Worm (Caenorhabditis elegans) whole organism, early embryonic: ENCODE results near the gene C49F8.14.

ENCODE experiments used
- F13C5.2 ChIP-seq: sonication (generic microtip); optimal IDR thresholded peaks from 2 replicates; lab custom pipeline; 2017; ENCODE audit warnings: mild to moderate bottlenecking, missing genetic modification characterization, inconsistent platforms, missing compliant biosample characterization
- aly-1 ChIP-seq: sonication (generic microtip); optimal IDR thresholded peaks from 2 replicates; lab custom pipeline; 2016; ENCODE audit warnings: missing genetic modification characterization, missing compliant biosample characterization
- ama-1 ChIP-seq: fragments of 150-350 bp; optimal IDR thresholded peaks from 2 replicates; lab custom pipeline; 2014
- ceh-13 ChIP-seq: fragments of 200-800 bp; sonication (Bioruptor generic); optimal IDR thresholded peaks from 2 replicates; lab custom pipeline; 2018; ENCODE audit warnings: mild to moderate bottlenecking, missing genetic modification characterization, missing compliant biosample characterization
- ceh-36 ChIP-seq: sonication (generic microtip); optimal IDR thresholded peaks from 2 replicates; lab custom pipeline; 2016; ENCODE audit warnings: missing genetic modification characterization, inconsistent platforms, missing compliant biosample characterization
- flt-1 ChIP-seq: fragments of 200-800 bp; sonication (Bioruptor generic); IDR thresholded peaks from 2 replicates; pipeline ENCODE4 v1.3.6; 2022; ENCODE audit warnings: missing genetic modification characterization, missing compliant biosample characterization
- hmbx-1 ChIP-seq: sonication (generic microtip); optimal IDR thresholded peaks from 2 replicates; lab custom pipeline; 2016; ENCODE audit warnings: mild to moderate bottlenecking, missing genetic modification characterization, missing compliant biosample characterization
- hnd-1 ChIP-seq: sonication (generic microtip); optimal IDR thresholded peaks from 2 replicates; lab custom pipeline; 2016; ENCODE audit warnings: missing genetic modification characterization, missing compliant biosample characterization
- scrt-1 ChIP-seq: fragments of 200-800 bp; sonication (Bioruptor generic); IDR thresholded peaks from 2 replicates; pipeline ENCODE4 v1.3.6; 2022; ENCODE audit warnings: missing genetic modification characterization, missing compliant biosample characterization
- sea-1 ChIP-seq: fragments of 200-800 bp; sonication (Bioruptor generic); conservative IDR thresholded peaks from 2 replicates; pipeline ENCODE4 v1.3.6; 2022; ENCODE audit warnings: missing genetic modification characterization, missing compliant biosample characterization
- tbx-37 ChIP-seq: fragments of 200-800 bp; sonication (Bioruptor generic); conservative IDR thresholded peaks from 2 replicates; pipeline ENCODE4 v1.3.6; 2022; ENCODE audit warnings: missing genetic modification reagents, missing genetic modification characterization, missing compliant biosample characterization
- tra-4 ChIP-seq: sonication (generic microtip); optimal IDR thresholded peaks from 2 replicates; lab custom pipeline; 2017; ENCODE audit warnings: missing genetic modification characterization, missing compliant biosample characterization

DNA sequence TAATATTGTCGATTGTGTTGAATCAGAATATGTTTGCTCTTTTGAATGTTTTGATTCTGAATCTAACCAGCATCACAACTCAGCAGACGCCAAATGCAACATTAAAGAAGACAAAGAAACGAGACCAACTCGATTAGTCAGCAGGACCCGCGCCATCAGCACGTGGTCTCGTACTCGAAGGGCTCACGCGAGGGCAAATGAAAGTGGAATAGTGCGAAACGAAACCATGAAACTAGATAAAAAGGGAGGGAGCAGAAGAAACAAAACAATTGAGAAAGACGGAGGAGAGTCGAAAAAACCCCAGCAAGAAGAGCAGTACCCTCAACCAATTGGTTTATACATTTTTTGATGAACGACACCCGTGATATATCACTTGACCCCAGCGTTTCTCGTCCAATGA lies 39.7 kb downstream of the C49F8.14 start:
- TF ChIP-seq ama-1 (lab: Kevin White, UChicago) (no peak), tbx-37 (GFP tag; lab: Robert Waterston, UW) (no peak), F13C5.2 (tag; lab: Kevin White, UChicago) (no peak), hnd-1 (tag; lab: Kevin White, UChicago) (no peak), flt-1 (no peak), sea-1 (GFP tag; lab: Robert Waterston, UW) (no peak), ceh-36 (tag; lab: Kevin White, UChicago) (no peak), scrt-1 (GFP tag; lab: Robert Waterston, UW) (no peak), tra-4 (no peak), hmbx-1 (no peak), ceh-13 (no peak), aly-1 (tag; lab: Kevin White, UChicago) (no peak)
